Fruit fly (Drosophila melanogaster): ENCODE measurements around the gene Tmem43.

- TF ChIP-seq ovo (GFP tag; optimal IDR thresholded peaks at IDR 0.05) (no peak), CG14711 (tag; optimal IDR thresholded peaks at IDR 0.05) (no peak), toe (GFP tag; optimal IDR thresholded peaks at IDR 0.05) (no peak), kay (GFP tag; ENCODE audit: borderline replicate concordance) (no peak), CG1620 (GFP tag; optimal IDR thresholded peaks at IDR 0.05) (no peak), Crg-1 (GFP tag; optimal IDR thresholded peaks at IDR 0.05) (no peak), tj (GFP tag; optimal IDR thresholded peaks at IDR 0.05) (no peak), CG33017 (tag; optimal IDR thresholded peaks at IDR 0.05) (no peak), cic (GFP tag; optimal IDR thresholded peaks at IDR 0.05) (no peak), CG7101 (tag; optimal IDR thresholded peaks at IDR 0.05) (no peak), CG11617 (GFP tag; optimal IDR thresholded peaks at IDR 0.05) (no peak)
Observed at dm6 chr3L:7883298-7883697, 31.6 kb downstream of the Tmem43 start.

All from whole organism, adult.